Fruit fly (Drosophila melanogaster) whole organism, adult: ENCODE data around the gene CG17344.

Experiments
- Crg-1 ChIP-seq: fragments of 200-800 bp; sonication (Bioruptor generic); optimal IDR thresholded peaks from 2 replicates; lab custom pipeline; 2016; ENCODE audit warnings: missing biosample characterization, missing genetic modification characterization
- Hr96 ChIP-seq: fragments of 200-800 bp; sonication (Bioruptor generic); optimal IDR thresholded peaks from 2 replicates; lab custom pipeline; 2016; ENCODE audit warnings: missing biosample characterization, missing genetic modification characterization
- Mnt ChIP-seq: fragments of 200-800 bp; sonication (Bioruptor generic); optimal IDR thresholded peaks from 2 replicates; lab custom pipeline; 2016; ENCODE audit warnings: missing biosample characterization, mild to moderate bottlenecking, missing genetic modification characterization
- cnc ChIP-seq, 2 experiments: fragments of >200 bp; optimal IDR thresholded peaks; 2 replicates each; lab custom pipeline; 2017
- kay ChIP-seq: fragments of 200-800 bp; sonication (Bioruptor generic); peaks from one replicate; lab custom pipeline; 2016; ENCODE audit warnings: missing biosample characterization, missing genetic modification characterization, borderline replicate concordance
- ovo ChIP-seq: fragments of 200-800 bp; sonication (Bioruptor generic); optimal IDR thresholded peaks from 2 replicates; lab custom pipeline; 2016; ENCODE audit warnings: missing biosample characterization, missing genetic modification characterization
- tj ChIP-seq: fragments of 200-800 bp; sonication (Bioruptor generic); optimal IDR thresholded peaks from 3 replicates; lab custom pipeline; 2017; ENCODE audit warnings: missing biosample characterization, mild to moderate bottlenecking, missing genetic modification characterization, moderate library complexity

DNA sequence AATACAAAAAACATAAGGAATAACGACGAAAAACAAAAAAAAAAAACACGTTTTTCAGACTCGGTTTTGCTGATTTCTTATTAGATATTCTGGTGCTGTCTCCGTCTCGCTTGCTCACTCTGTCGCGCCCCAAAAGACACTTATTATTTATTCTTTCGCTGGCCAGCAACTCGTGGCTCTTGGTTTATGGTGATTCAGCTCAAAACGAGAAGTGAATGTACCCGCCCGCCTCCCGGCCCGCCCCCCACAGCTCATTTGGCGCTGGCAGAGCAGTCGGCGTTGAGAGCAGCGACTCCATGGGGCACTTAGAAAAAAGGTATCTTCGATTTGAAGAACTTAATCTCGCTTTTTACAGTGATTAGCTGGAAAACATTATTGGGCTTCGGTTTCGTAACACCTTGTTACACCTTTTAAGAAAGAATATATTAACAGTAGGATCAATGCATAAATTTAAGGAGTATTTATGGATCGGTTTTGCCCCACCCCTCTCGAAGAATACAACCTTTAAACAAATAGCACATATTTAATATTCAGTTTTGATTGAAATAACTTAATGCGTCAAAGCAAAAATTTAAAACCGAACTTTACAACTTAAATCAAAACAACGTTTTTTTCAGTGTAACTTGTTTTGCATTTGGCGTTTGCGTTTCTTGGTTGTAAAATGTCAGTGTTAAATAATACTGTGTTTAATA, 39.7 kb downstream of the CG17344 start:
- peak; percentile 95 for TF ChIP-seq tj (GFP tag; lab: Kevin White, UChicago)
- no peak for TF ChIP-seq ovo (GFP tag; lab: Kevin White, UChicago)
- TF ChIP-seq cnc (optimal IDR thresholded peaks at IDR 0.05; lab: Kevin White, UChicago), result no peak
- TF ChIP-seq Hr96 (GFP tag; lab: Kevin White, UChicago), result peak; percentile 64
- TF ChIP-seq kay (GFP tag; lab: Kevin White, UChicago), result peak; percentile 65
- no peak for TF ChIP-seq Crg-1 (GFP tag; lab: Kevin White, UChicago)
- no peak for TF ChIP-seq Mnt
